Worm (Caenorhabditis elegans): ENCODE data around the gene T26A5.8.

- TF ChIP-seq ama-1 (optimal IDR thresholded peaks at IDR 0.05) = no peak
- TF ChIP-seq nhr-11 (tag; optimal IDR thresholded peaks at IDR 0.05) = no peak
- no peak for TF ChIP-seq nhr-77 (tag; optimal IDR thresholded peaks at IDR 0.05)
- peak; percentile 71 to 75 for TF ChIP-seq lsy-2 (tag; optimal IDR thresholded peaks at IDR 0.05)
- TF ChIP-seq ztf-4 (tag; optimal IDR thresholded peaks at IDR 0.05) = no peak
- TF ChIP-seq skn-1 (tag; optimal IDR thresholded peaks at IDR 0.05) = peak; percentile 98
Observed at ce11 chrIII:6488916-6489315, 26.3 kb upstream of the T26A5.8 start.
